Worm (Caenorhabditis elegans) whole organism, early embryonic: ENCODE measurements around the gene fbxa-220.

Experiments used
- B0310.2 ChIP-seq: sonication (generic microtip); optimal IDR thresholded peaks from 2 replicates; lab custom pipeline; 2016; ENCODE audit warnings: mild to moderate bottlenecking, missing genetic modification characterization, missing compliant biosample characterization
- aly-1 ChIP-seq: sonication (generic microtip); optimal IDR thresholded peaks from 2 replicates; lab custom pipeline; 2016; ENCODE audit warnings: missing genetic modification characterization, missing compliant biosample characterization
- ama-1 ChIP-seq: fragments of 150-350 bp; optimal IDR thresholded peaks from 2 replicates; lab custom pipeline; 2014
- ceh-13 ChIP-seq: fragments of 200-800 bp; sonication (Bioruptor generic); optimal IDR thresholded peaks from 2 replicates; lab custom pipeline; 2018; ENCODE audit warnings: mild to moderate bottlenecking, missing genetic modification characterization, missing compliant biosample characterization
- ceh-36 ChIP-seq: sonication (generic microtip); optimal IDR thresholded peaks from 2 replicates; lab custom pipeline; 2016; ENCODE audit warnings: missing genetic modification characterization, inconsistent platforms, missing compliant biosample characterization

ce11 chrIII:11462332-11462731 is 21.7 kb downstream of the fbxa-220 start:
- no peak for TF ChIP-seq ama-1 (lab: Kevin White, UChicago)
- no peak for TF ChIP-seq aly-1 (tag; lab: Kevin White, UChicago)
- no peak for TF ChIP-seq ceh-36 (tag; lab: Kevin White, UChicago)
- no peak for TF ChIP-seq B0310.2 (tag; lab: Kevin White, UChicago)
- no peak for TF ChIP-seq ceh-13 (GFP tag; lab: Kevin White, UChicago)
